Worm (Caenorhabditis elegans): ENCODE data around the gene F21C10.4.

The F21C10.4 gene

DNA sequence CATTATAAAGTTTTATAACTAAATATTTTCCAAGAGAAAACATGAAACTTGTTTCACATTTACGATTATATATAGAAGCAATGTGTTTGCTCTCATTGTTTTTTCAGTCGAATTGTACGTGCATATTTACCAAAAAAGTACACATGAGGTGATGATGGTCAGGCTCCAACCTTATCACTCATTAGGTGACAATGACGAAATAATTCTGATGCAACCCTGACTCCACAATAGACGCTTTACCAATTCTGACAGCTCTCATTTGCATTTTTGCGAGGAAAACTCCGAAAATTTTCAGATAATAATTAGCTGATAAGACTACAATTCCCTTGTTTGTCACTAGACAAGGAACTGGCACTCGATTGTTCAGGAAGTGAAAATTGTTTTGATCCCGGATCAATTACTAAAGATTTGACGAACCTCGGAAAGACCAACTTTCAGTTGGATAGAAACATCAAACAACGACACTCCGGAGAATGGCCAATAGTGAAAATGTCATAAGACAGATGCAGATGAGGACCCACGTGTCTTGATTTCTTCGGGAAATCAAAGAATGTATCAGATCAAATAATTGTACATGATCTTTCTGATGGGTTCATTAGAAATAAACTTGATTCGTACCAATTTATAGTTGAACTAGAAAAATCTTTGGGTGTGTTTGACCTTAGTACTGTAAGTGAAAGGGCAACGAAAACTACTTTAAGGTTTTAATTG lies 47.4 kb upstream of the F21C10.4 start (continued):
- TF ChIP-seq zip-2 (tag; optimal IDR thresholded peaks at IDR 0.05) = no peak
- no peak for TF ChIP-seq cey-2 (tag; optimal IDR thresholded peaks at IDR 0.05; ENCODE audit: borderline replicate concordance, insufficient read depth)
- TF ChIP-seq madf-9 (GFP tag; conservative IDR thresholded peaks at IDR 0.05) = no peak
- no peak for TF ChIP-seq snpc-4 (tag; optimal IDR thresholded peaks at IDR 0.05)
- TF ChIP-seq egl-27 (tag; optimal IDR thresholded peaks at IDR 0.05) = no peak
- no peak for TF ChIP-seq T20F7.1 (GFP tag; optimal IDR thresholded peaks at IDR 0.05)
- TF ChIP-seq lin-29 (GFP tag; IDR thresholded peaks at IDR 0.05) = no peak
- TF ChIP-seq Y105C5A.15 (GFP tag; IDR thresholded peaks at IDR 0.05) = no peak
- TF ChIP-seq spr-3 (GFP tag; optimal IDR thresholded peaks at IDR 0.05) = no peak
- no peak for TF ChIP-seq daf-19 (GFP tag; conservative IDR thresholded peaks at IDR 0.05)
- peak; percentile 42 for TF ChIP-seq pqm-1 (tag; optimal IDR thresholded peaks at IDR 0.05)
- no peak for TF ChIP-seq Y75B8A.6 (GFP tag; IDR thresholded peaks at IDR 0.05)
- TF ChIP-seq hif-1 (tag; optimal IDR thresholded peaks at IDR 0.05) = peak; percentile 2 to 94
- TF ChIP-seq nhr-48 (tag; optimal IDR thresholded peaks at IDR 0.05) = peak; percentile 85
- TF ChIP-seq fos-1 (tag; optimal IDR thresholded peaks at IDR 0.05) = no peak
- TF ChIP-seq gei-8 (GFP tag; optimal IDR thresholded peaks at IDR 0.05) = peak; percentile 44
- TF ChIP-seq ceh-44 (GFP tag; IDR thresholded peaks at IDR 0.05) = no peak
- TF ChIP-seq daf-12 (tag; optimal IDR thresholded peaks at IDR 0.05) = no peak
- TF ChIP-seq daf-16 (GFP tag; optimal IDR thresholded peaks at IDR 0.05) = peak in 1 of 2 experiments; percentile 60
- TF ChIP-seq daf-16 (tag; optimal IDR thresholded peaks at IDR 0.05) = peak; percentile 93
- TF ChIP-seq ceh-20 (GFP tag; IDR thresholded peaks at IDR 0.05) = no peak
- TF ChIP-seq Y5F2A.4 (GFP tag; optimal IDR thresholded peaks at IDR 0.05) = no peak
- no peak for TF ChIP-seq F37D6.2 (tag; optimal IDR thresholded peaks at IDR 0.05)
- TF ChIP-seq dpl-1 (GFP tag; optimal IDR thresholded peaks at IDR 0.05) = no peak
- TF ChIP-seq lim-7 (GFP tag; IDR thresholded peaks at IDR 0.05) = no peak
- TF ChIP-seq php-3 (GFP tag; IDR thresholded peaks at IDR 0.05) = no peak
- no peak for TF ChIP-seq nhr-42 (GFP tag; IDR thresholded peaks at IDR 0.05)
- TF ChIP-seq mxl-3 (GFP tag; optimal IDR thresholded peaks at IDR 0.05) = no peak
- no peak for TF ChIP-seq snpc-1.2 (GFP tag; IDR thresholded peaks at IDR 0.05)
- no peak for TF ChIP-seq aly-2 (tag; optimal IDR thresholded peaks at IDR 0.05)
- TF ChIP-seq ztf-11 (tag; optimal IDR thresholded peaks at IDR 0.05) = no peak
- no peak for TF ChIP-seq lin-13 (GFP tag; optimal IDR thresholded peaks at IDR 0.05)
- no peak for TF ChIP-seq pha-4 (GFP tag; IDR thresholded peaks at IDR 0.05)
- TF ChIP-seq pha-4 (tag; optimal IDR thresholded peaks at IDR 0.05) = no peak
- TF ChIP-seq nhr-6 (tag; optimal IDR thresholded peaks at IDR 0.05) = no peak
- TF ChIP-seq ama-1 (optimal IDR thresholded peaks at IDR 0.05) = no peak
- TF ChIP-seq ceh-62 (tag; optimal IDR thresholded peaks at IDR 0.05) = no peak
- TF ChIP-seq F10B5.3 (tag; optimal IDR thresholded peaks at IDR 0.05) = no peak
- no peak for TF ChIP-seq daf-8 (GFP tag; IDR thresholded peaks at IDR 0.05)
- TF ChIP-seq ZK546.5 (tag; optimal IDR thresholded peaks at IDR 0.05) = no peak
- no peak for TF ChIP-seq ceh-28 (tag; optimal IDR thresholded peaks at IDR 0.05)
- TF ChIP-seq spr-1 (tag; optimal IDR thresholded peaks at IDR 0.05) = no peak
- peak; percentile 54 for TF ChIP-seq nhr-28 (tag; optimal IDR thresholded peaks at IDR 0.05)
- 0 out of 2 replicates have a peak, but pooled peaks have one; percentile 38 for TF ChIP-seq saeg-2 (GFP tag; IDR thresholded peaks at IDR 0.05)
- no peak for TF ChIP-seq ces-1 (GFP tag; optimal IDR thresholded peaks at IDR 0.05)
- TF ChIP-seq nhr-10 (tag; optimal IDR thresholded peaks at IDR 0.05) = no peak
- no peak for TF ChIP-seq lin-15B (tag; optimal IDR thresholded peaks at IDR 0.05)
- TF ChIP-seq nhr-77 (tag; optimal IDR thresholded peaks at IDR 0.05) = no peak
- TF ChIP-seq ceh-32 (tag; optimal IDR thresholded peaks at IDR 0.05; ENCODE audit: poor library complexity) = no peak
- no peak for TF ChIP-seq skn-1 (tag; optimal IDR thresholded peaks at IDR 0.05)
- no peak for TF ChIP-seq unc-130 (GFP tag; optimal IDR thresholded peaks at IDR 0.05)
- no peak for TF ChIP-seq nhr-76 (tag; optimal IDR thresholded peaks at IDR 0.05)
- no peak for TF ChIP-seq zag-1 (tag; optimal IDR thresholded peaks at IDR 0.05)
